Worm (Caenorhabditis elegans): ENCODE results near the gene srd-3.

Gene srd-3

ce11 chrII:124904-125303 lies 3.9 kb downstream of the srd-3 start, which contains the start of gene nmur-2:
nmur-2 (minus strand) TSS chrII:125004.
- TF ChIP-seq hlh-4 (tag; optimal IDR thresholded peaks at IDR 0.05) (peak; percentile 0), ceh-8 (GFP tag; optimal IDR thresholded peaks at IDR 0.05) (no peak), dsc-1 (tag; optimal IDR thresholded peaks at IDR 0.05) (no peak), rnt-1 (tag; optimal IDR thresholded peaks at IDR 0.05) (no peak), ceh-90 (tag; optimal IDR thresholded peaks at IDR 0.05) (no peak), lir-3 (tag; optimal IDR thresholded peaks at IDR 0.05; ENCODE audit: poor library complexity) (no peak)

- no peak for TF ChIP-seq lin-14 (GFP tag; optimal IDR thresholded peaks at IDR 0.05)
- TF ChIP-seq nhr-76 (tag; optimal IDR thresholded peaks at IDR 0.05): no peak
- no peak for TF ChIP-seq nhr-12 (tag; optimal IDR thresholded peaks at IDR 0.05)
- no peak for TF ChIP-seq zip-4 (GFP tag; optimal IDR thresholded peaks at IDR 0.05)
Observed at ce11 chrII:122494-122893, 6.3 kb downstream of the srd-3 start.

ce11 chrII:122008-122407 lies 6.8 kb downstream of the srd-3 start:
- peak; percentile 1 for TF ChIP-seq swsn-7 (tag; optimal IDR thresholded peaks at IDR 0.05)
- no peak for TF ChIP-seq zag-1 (tag; optimal IDR thresholded peaks at IDR 0.05)
- no peak for TF ChIP-seq tbx-2 (tag; optimal IDR thresholded peaks at IDR 0.05)
- TF ChIP-seq rnt-1 (tag; optimal IDR thresholded peaks at IDR 0.05): no peak
- peak; percentile 89 for TF ChIP-seq lin-14 (GFP tag; optimal IDR thresholded peaks at IDR 0.05)
- TF ChIP-seq nhr-20 (tag; optimal IDR thresholded peaks at IDR 0.05): peak; percentile 43
- TF ChIP-seq unc-86 (tag; optimal IDR thresholded peaks at IDR 0.05): no peak
- no peak for TF ChIP-seq nhr-19 (GFP tag; conservative IDR thresholded peaks at IDR 0.05)
- TF ChIP-seq nhr-71 (tag; optimal IDR thresholded peaks at IDR 0.05): peak; percentile 29
- no peak for TF ChIP-seq vab-15 (tag; optimal IDR thresholded peaks at IDR 0.05)
- TF ChIP-seq lin-35 (GFP tag; optimal IDR thresholded peaks at IDR 0.05): peak; percentile 1 to 53
- no peak for TF ChIP-seq ama-1 (optimal IDR thresholded peaks at IDR 0.05)
- peak; percentile 29 to 32 for TF ChIP-seq efl-1 (optimal IDR thresholded peaks at IDR 0.05)
- peak in 1 of 2 experiments; percentile 75 for TF ChIP-seq efl-1 (GFP tag; optimal IDR thresholded peaks at IDR 0.05 in 1 of 2)
- no peak for TF ChIP-seq ceh-8 (GFP tag; optimal IDR thresholded peaks at IDR 0.05)
- no peak for TF ChIP-seq irx-1 (tag; optimal IDR thresholded peaks at IDR 0.05)
- TF ChIP-seq ceh-90 (tag; optimal IDR thresholded peaks at IDR 0.05): no peak
- TF ChIP-seq snu-23 (GFP tag; optimal IDR thresholded peaks at IDR 0.05): peak; percentile 52
- TF ChIP-seq egl-27 (tag; optimal IDR thresholded peaks at IDR 0.05): no peak
- peak; percentile 75 for TF ChIP-seq skn-1 (tag; optimal IDR thresholded peaks at IDR 0.05)
- no peak for TF ChIP-seq unc-62 (GFP tag; optimal IDR thresholded peaks at IDR 0.05)
- TF ChIP-seq ztf-11 (tag; optimal IDR thresholded peaks at IDR 0.05): no peak
- peak; percentile 83 for TF ChIP-seq blmp-1 (tag; optimal IDR thresholded peaks at IDR 0.05)
- TF ChIP-seq C16A3.4 (tag; optimal IDR thresholded peaks at IDR 0.05): no peak
- peak; percentile 89 for TF ChIP-seq nhr-85 (tag)

ce11 chrII:121121-121520 lies 7.7 kb downstream of the srd-3 start, which contains the start of gene K10B4.3:
K10B4.3 (minus strand) TSS chrII:121221.
- TF ChIP-seq ceh-82 (tag; optimal IDR thresholded peaks at IDR 0.05) (no peak), pag-3 (tag; optimal IDR thresholded peaks at IDR 0.05; ENCODE audit: borderline replicate concordance, insufficient read depth) (no peak), aha-1 (tag; optimal IDR thresholded peaks at IDR 0.05) (no peak), isw-1 (GFP tag; IDR thresholded peaks at IDR 0.05) (no peak), nhr-76 (tag; optimal IDR thresholded peaks at IDR 0.05) (no peak), nhr-84 (tag; optimal IDR thresholded peaks at IDR 0.05) (no peak), lin-13 (GFP tag; optimal IDR thresholded peaks at IDR 0.05) (no peak), nhr-12 (tag; optimal IDR thresholded peaks at IDR 0.05) (no peak), ztf-11 (tag; optimal IDR thresholded peaks at IDR 0.05) (no peak), lin-39 (tag; optimal IDR thresholded peaks at IDR 0.05) (no peak), nhr-71 (tag; optimal IDR thresholded peaks at IDR 0.05) (no peak), snpc-4 (tag; optimal IDR thresholded peaks at IDR 0.05) (no peak), nhr-28 (tag; optimal IDR thresholded peaks at IDR 0.05) (no peak), aly-2 (tag; optimal IDR thresholded peaks at IDR 0.05) (no peak)
